Fruit fly (Drosophila melanogaster) whole organism, embryonic: Measurements from ENCODE around the gene CG5966.

Experiments
- CG10565 ChIP-seq: fragments of 200-800 bp; sonication (Bioruptor generic); optimal IDR thresholded peaks from 3 replicates; lab custom pipeline; 2016; ENCODE audit warnings: missing biosample characterization, mild to moderate bottlenecking, missing genetic modification characterization
- CG11504 ChIP-seq: fragments of 200-800 bp; sonication (Bioruptor generic); optimal IDR thresholded peaks from 3 replicates; lab custom pipeline; 2019; ENCODE audit warnings: missing biosample characterization, mild to moderate bottlenecking, missing genetic modification characterization, moderate library complexity
- CG12155 ChIP-seq: fragments of 200-800 bp; sonication (Bioruptor generic); optimal IDR thresholded peaks from 3 replicates; lab custom pipeline; 2016; ENCODE audit warnings: missing biosample characterization, missing genetic modification characterization
- CG1233 ChIP-seq: fragments of 200-800 bp; sonication (Bioruptor generic); optimal IDR thresholded peaks from 4 replicates; lab custom pipeline; 2018; ENCODE audit warnings: missing biosample characterization, mild to moderate bottlenecking, missing genetic modification characterization
- CG12659 ChIP-seq: fragments of 200-800 bp; sonication (Bioruptor generic); optimal IDR thresholded peaks from 3 replicates; lab custom pipeline; 2017; ENCODE audit warnings: mild to moderate bottlenecking, missing biosample characterization, missing genetic modification reagents, missing genetic modification characterization
- CG12744 ChIP-seq: fragments of 200-800 bp; sonication (Bioruptor generic); optimal IDR thresholded peaks from 2 replicates; lab custom pipeline; 2016; ENCODE audit warnings: missing biosample characterization, missing genetic modification characterization
- CG14710 ChIP-seq: fragments of 200-800 bp; sonication (Bioruptor generic); optimal IDR thresholded peaks from 3 replicates; lab custom pipeline; 2019; ENCODE audit warnings: missing biosample characterization, mild to moderate bottlenecking, missing genetic modification characterization, moderate library complexity
- CG1603 ChIP-seq: fragments of 200-800 bp; sonication (Bioruptor generic); optimal IDR thresholded peaks from 2 replicates; lab custom pipeline; 2019; ENCODE audit warnings: missing biosample characterization, mild to moderate bottlenecking, missing genetic modification characterization, moderate library complexity
- CG1647 ChIP-seq: fragments of 200-800 bp; sonication (Bioruptor generic); optimal IDR thresholded peaks from 3 replicates; lab custom pipeline; 2016; ENCODE audit warnings: missing biosample characterization, missing genetic modification characterization
- CG17186 ChIP-seq: fragments of 200-800 bp; sonication (Bioruptor generic); optimal IDR thresholded peaks from 3 replicates; lab custom pipeline; 2017; ENCODE audit warnings: missing biosample characterization, missing genetic modification reagents, missing genetic modification characterization
- CG31388 ChIP-seq: fragments of 200-800 bp; sonication (Bioruptor generic); optimal IDR thresholded peaks from 2 replicates; lab custom pipeline; 2016; ENCODE audit warnings: missing biosample characterization, missing genetic modification characterization
- CG31441 ChIP-seq: fragments of 200-800 bp; sonication (Bioruptor generic); IDR thresholded peaks from 2 replicates; pipeline ENCODE4 v1.3.6; 2022; ENCODE audit warnings: missing biosample characterization, missing genetic modification characterization
- CG34224 ChIP-seq: fragments of 200-800 bp; sonication (Bioruptor generic); IDR thresholded peaks from 3 replicates; pipeline ENCODE4 v1.3.6; 2022; ENCODE audit warnings: missing biosample characterization, missing genetic modification characterization; ENCODE audit not compliant: partially characterized antibody
- CG34376 ChIP-seq: fragments of 200-800 bp; sonication (Bioruptor generic); optimal IDR thresholded peaks from 2 replicates; lab custom pipeline; 2018; ENCODE audit warnings: missing biosample characterization, mild to moderate bottlenecking, missing genetic modification characterization
- CG4404 ChIP-seq: fragments of 200-800 bp; sonication (Bioruptor generic); IDR thresholded peaks from 2 replicates; pipeline ENCODE4 v1.3.6; 2022; ENCODE audit warnings: missing biosample characterization, missing genetic modification characterization
- CG5245 ChIP-seq: fragments of 200-800 bp; sonication (Bioruptor generic); optimal IDR thresholded peaks from 3 replicates; lab custom pipeline; 2016; ENCODE audit warnings: missing biosample characterization, missing genetic modification characterization
- CG6254 ChIP-seq: fragments of 200-800 bp; sonication (Bioruptor generic); optimal IDR thresholded peaks from 3 replicates; lab custom pipeline; 2017; ENCODE audit warnings: mild to moderate bottlenecking, missing biosample characterization, missing genetic modification reagents, missing genetic modification characterization
- CG8359 ChIP-seq: fragments of 200-800 bp; sonication (Bioruptor generic); optimal IDR thresholded peaks from 2 replicates; lab custom pipeline; 2017; ENCODE audit warnings: missing biosample characterization, mild to moderate bottlenecking, missing genetic modification characterization, borderline replicate concordance
- CG9817 ChIP-seq: fragments of 200-800 bp; sonication (Bioruptor generic); optimal IDR thresholded peaks from 2 replicates; lab custom pipeline; 2018; ENCODE audit warnings: missing biosample characterization, mild to moderate bottlenecking, missing genetic modification characterization, moderate library complexity
- CG9932 ChIP-seq: fragments of 200-800 bp; sonication (Bioruptor generic); IDR thresholded peaks from 2 replicates; pipeline ENCODE4 v1.3.6; 2022; ENCODE audit warnings: missing biosample characterization, missing genetic modification characterization
- Chrac-16 ChIP-seq: fragments of 200-800 bp; sonication (Bioruptor generic); optimal IDR thresholded peaks from 3 replicates; lab custom pipeline; 2016; ENCODE audit warnings: missing biosample characterization, missing genetic modification characterization
- Dbx ChIP-seq: fragments of 200-800 bp; sonication (Bioruptor generic); IDR thresholded peaks from 3 replicates; pipeline ENCODE4 v1.3.6; 2022; ENCODE audit warnings: missing biosample characterization, missing genetic modification characterization
- Dip3 ChIP-seq: fragments of 200-800 bp; sonication (Bioruptor generic); optimal IDR thresholded peaks from 3 replicates; lab custom pipeline; 2016; ENCODE audit warnings: missing biosample characterization, missing genetic modification characterization
- E2f2 ChIP-seq: fragments of 200-800 bp; sonication (Bioruptor generic); IDR thresholded peaks from 2 replicates; pipeline ENCODE4 v1.3.6; 2022; ENCODE audit warnings: missing biosample characterization, missing genetic modification characterization
- Gsc ChIP-seq: fragments of 200-800 bp; sonication (Bioruptor generic); IDR thresholded peaks from 2 replicates; pipeline ENCODE4 v1.3.6; 2022; ENCODE audit warnings: missing biosample characterization, missing genetic modification characterization
- Gug ChIP-seq: fragments of 200-800 bp; sonication (Bioruptor generic); IDR thresholded peaks from 4 replicates; pipeline ENCODE4 v1.3.6; 2022; ENCODE audit warnings: missing biosample characterization, missing genetic modification characterization
- H2.0 ChIP-seq: fragments of 200-800 bp; sonication (Bioruptor generic); IDR thresholded peaks from 2 replicates; pipeline ENCODE4 v1.3.6; 2022; ENCODE audit warnings: missing biosample characterization, missing genetic modification characterization
- Lhr ChIP-seq: fragments of 200-800 bp; sonication (Bioruptor generic); optimal IDR thresholded peaks from 3 replicates; lab custom pipeline; 2017; ENCODE audit warnings: mild to moderate bottlenecking, missing biosample characterization, missing genetic modification reagents, missing genetic modification characterization
- Med ChIP-seq: fragments of 200-800 bp; sonication (Bioruptor generic); peaks from one replicate; lab custom pipeline; 2016; ENCODE audit warnings: missing biosample characterization, missing genetic modification characterization, mild to moderate bottlenecking, inconsistent platforms, moderate library complexity
- Meics ChIP-seq: fragments of 200-800 bp; sonication (Bioruptor generic); optimal IDR thresholded peaks from 2 replicates; lab custom pipeline; 2017; ENCODE audit warnings: missing biosample characterization, mild to moderate bottlenecking, missing genetic modification characterization
- NK7.1 ChIP-seq: fragments of 200-800 bp; sonication (Bioruptor generic); optimal IDR thresholded peaks from 3 replicates; lab custom pipeline; 2016; ENCODE audit warnings: missing biosample characterization, missing genetic modification characterization
- ab ChIP-seq: fragments of 200-800 bp; sonication (Bioruptor generic); optimal IDR thresholded peaks from 2 replicates; lab custom pipeline; 2016; ENCODE audit warnings: missing biosample characterization, missing genetic modification characterization
- al ChIP-seq: fragments of 200-800 bp; sonication (Bioruptor generic); IDR thresholded peaks from 2 replicates; pipeline ENCODE4 v1.3.6; 2022; ENCODE audit warnings: missing biosample characterization, missing genetic modification characterization
- amos ChIP-seq: fragments of 200-800 bp; sonication (Bioruptor generic); IDR thresholded peaks from 2 replicates; pipeline ENCODE4 v1.3.6; 2022; ENCODE audit warnings: missing biosample characterization, missing genetic modification characterization; ENCODE audit not compliant: partially characterized antibody
- ato ChIP-seq: fragments of 200-800 bp; sonication (Bioruptor generic); IDR thresholded peaks from 2 replicates; pipeline ENCODE4 v1.3.6; 2022; ENCODE audit warnings: missing biosample characterization, missing genetic modification characterization; ENCODE audit not compliant: partially characterized antibody
- cg ChIP-seq: fragments of 200-800 bp; sonication (Bioruptor generic); optimal IDR thresholded peaks from 3 replicates; lab custom pipeline; 2019; ENCODE audit warnings: missing biosample characterization, mild to moderate bottlenecking, missing genetic modification characterization, moderate library complexity
- corto ChIP-seq: fragments of 200-800 bp; sonication (Bioruptor generic); optimal IDR thresholded peaks from 2 replicates; lab custom pipeline; 2016; ENCODE audit warnings: missing biosample characterization, mild to moderate bottlenecking, missing genetic modification characterization, moderate library complexity
- ftz-f1 ChIP-seq: fragments of 200-800 bp; sonication (Bioruptor generic); optimal IDR thresholded peaks from 2 replicates; lab custom pipeline; 2016; ENCODE audit warnings: missing biosample characterization, missing genetic modification characterization
- h ChIP-seq: fragments of >200 bp; optimal IDR thresholded peaks from 2 replicates; lab custom pipeline; 2017
- hth ChIP-seq: fragments of >200 bp; optimal IDR thresholded peaks from 2 replicates; lab custom pipeline; 2017; ENCODE audit warnings: inconsistent platforms
- inv ChIP-seq: fragments of 200-800 bp; sonication (Bioruptor generic); IDR thresholded peaks from 2 replicates; pipeline ENCODE4 v1.3.6; 2022; ENCODE audit warnings: missing biosample characterization, missing genetic modification characterization; ENCODE audit not compliant: partially characterized antibody
- kah ChIP-seq: fragments of 200-800 bp; sonication (Bioruptor generic); optimal IDR thresholded peaks from 2 replicates; lab custom pipeline; 2018; ENCODE audit warnings: missing biosample characterization, mild to moderate bottlenecking, missing genetic modification characterization
- kni ChIP-seq: fragments of 200-800 bp; sonication (Bioruptor generic); optimal IDR thresholded peaks from 3 replicates; lab custom pipeline; 2017; ENCODE audit warnings: mild to moderate bottlenecking, missing biosample characterization, missing genetic modification reagents, missing genetic modification characterization
- nmo ChIP-seq: fragments of 200-800 bp; sonication (Bioruptor generic); optimal IDR thresholded peaks from 2 replicates; lab custom pipeline; 2018; ENCODE audit warnings: missing biosample characterization, mild to moderate bottlenecking, missing genetic modification characterization, moderate library complexity
- ranshi ChIP-seq: fragments of 200-800 bp; sonication (Bioruptor generic); IDR thresholded peaks from 2 replicates; pipeline ENCODE4 v1.3.6; 2022; ENCODE audit warnings: missing biosample characterization, missing genetic modification characterization
- toy ChIP-seq: fragments of 200-800 bp; sonication (Bioruptor generic); IDR thresholded peaks from 2 replicates; pipeline ENCODE4 v1.3.6; 2022; ENCODE audit warnings: missing biosample characterization, missing genetic modification characterization
- trem ChIP-seq: fragments of 200-800 bp; optimal IDR thresholded peaks from 3 replicates; lab custom pipeline; 2019; ENCODE audit warnings: missing biosample characterization, mild to moderate bottlenecking, missing genetic modification characterization, moderate library complexity
- vvl ChIP-seq: fragments of 200-800 bp; sonication (Bioruptor generic); IDR thresholded peaks from 2 replicates; pipeline ENCODE4 v1.3.6; 2022; ENCODE audit warnings: missing biosample characterization, missing genetic modification characterization
- zfh2 ChIP-seq: fragments of 200-800 bp; sonication (Bioruptor generic); optimal IDR thresholded peaks from 2 replicates; lab custom pipeline; 2016; ENCODE audit warnings: missing biosample characterization, missing genetic modification characterization

CG5966 gene

DNA sequence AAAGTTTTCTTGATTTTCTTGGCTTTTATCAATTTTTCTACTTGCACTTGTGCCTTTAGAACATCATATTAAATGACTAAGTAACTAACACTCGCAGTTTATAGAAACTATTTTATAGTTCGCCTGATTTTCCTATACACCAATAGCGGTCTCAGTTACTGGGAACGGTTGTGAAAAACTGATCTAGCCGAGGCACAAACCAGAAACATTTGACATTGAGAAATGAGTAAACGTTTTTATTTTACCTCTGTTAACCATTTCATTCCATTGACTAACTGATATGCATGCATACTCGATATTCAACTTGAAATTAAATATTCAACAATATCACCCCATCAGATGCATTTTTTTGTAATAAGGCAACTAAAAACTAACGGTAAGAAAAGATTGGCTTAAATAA, 46.8 kb downstream of the CG5966 start (continued):
- no peak for TF ChIP-seq corto (GFP tag; lab: Kevin White, UChicago)
- peak; percentile 37 for TF ChIP-seq CG1603 (tag; lab: Kevin White, UChicago)
- TF ChIP-seq toy: no peak
- peak; percentile 6; the same call in 1 of the 2 replicates for TF ChIP-seq amos (GFP tag; lab: Robert Waterston, UW)
- no peak for TF ChIP-seq CG9817
- peak; percentile 37 for TF ChIP-seq Lhr (GFP tag; lab: Kevin White, UChicago)
- TF ChIP-seq vvl: 0 out of 2 replicates have a peak, but pooled peaks have one; percentile 13
- no peak for TF ChIP-seq hth (lab: Kevin White, UChicago)
- TF ChIP-seq kni (GFP tag; lab: Kevin White, UChicago): no peak
- no peak for TF ChIP-seq Dbx (GFP tag; lab: Robert Waterston, UW)
- TF ChIP-seq CG11504 (tag; lab: Kevin White, UChicago): peak; percentile 32

DNA sequence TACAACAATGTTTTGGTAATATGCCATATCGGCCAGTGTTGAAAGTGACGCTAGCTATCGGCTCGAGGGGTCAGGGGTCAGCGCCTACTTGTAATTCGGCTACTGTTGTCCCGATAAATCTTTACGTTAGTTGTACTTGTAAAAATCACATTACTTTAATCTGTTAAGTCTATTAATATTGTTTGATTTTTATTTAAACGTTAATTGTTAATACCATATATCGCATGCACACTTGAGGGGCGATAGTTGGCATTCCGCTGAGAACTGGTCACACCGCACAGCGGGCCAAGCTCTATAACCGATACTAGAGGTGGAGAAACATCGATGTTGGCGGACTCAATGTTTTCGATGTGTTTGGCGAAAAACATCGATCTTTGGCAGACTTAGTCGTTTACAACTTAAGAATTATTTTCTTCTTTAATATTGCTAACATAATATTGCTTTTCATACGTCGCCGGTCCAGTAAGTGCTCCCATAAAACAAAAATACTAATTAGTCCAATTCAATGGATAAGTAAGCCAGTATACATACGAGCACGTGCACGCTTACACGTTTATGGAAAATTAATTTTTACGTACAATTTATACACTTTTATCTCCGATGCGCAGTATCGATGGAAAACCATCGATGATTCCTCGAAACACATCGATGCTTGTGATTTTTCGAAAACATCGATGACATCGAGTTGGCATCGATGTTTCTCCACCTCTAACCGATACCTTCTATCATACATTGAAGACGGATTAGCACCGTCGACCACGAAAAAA, 48.8 kb downstream of the CG5966 start, which contains the start of the genes rux and MCTS1:
TSS of gene rux (minus strand) at position 621 of the 767 bp plus-strand sequence.
TSS of gene MCTS1 (plus strand) at position 713 of the 767 bp plus-strand sequence.
- peak; percentile 2 for TF ChIP-seq CG5245 (GFP tag; lab: Kevin White, UChicago)
- no peak for TF ChIP-seq ftz-f1 (GFP tag; lab: Kevin White, UChicago)
- no peak for TF ChIP-seq CG34376 (GFP tag; lab: Kevin White, UChicago)
- TF ChIP-seq cg: no peak
- TF ChIP-seq CG1233 (GFP tag; lab: Kevin White, UChicago): no peak
- no peak for TF ChIP-seq Gsc (GFP tag; lab: Robert Waterston, UW)
- peak; percentile 82 for TF ChIP-seq CG34224 (GFP tag; lab: Robert Waterston, UW)
- peak; percentile 31 for TF ChIP-seq Chrac-16 (GFP tag; lab: Kevin White, UChicago)
- TF ChIP-seq Dip3: peak; percentile 40
- no peak for TF ChIP-seq NK7.1 (GFP tag; lab: Kevin White, UChicago)
- peak; percentile 37 for TF ChIP-seq CG4404 (GFP tag; lab: Robert Waterston, UW)
- peak; percentile 42 for TF ChIP-seq CG17186
- peak; percentile 87 for TF ChIP-seq Med
- peak; percentile 17; the same call in 1 of the 2 replicates for TF ChIP-seq ranshi (GFP tag; lab: Robert Waterston, UW)
- TF ChIP-seq CG10565 (GFP tag; lab: Kevin White, UChicago): no peak
- TF ChIP-seq CG6254 (GFP tag; lab: Kevin White, UChicago): no peak
- peak; percentile 3 for TF ChIP-seq zfh2 (GFP tag; lab: Kevin White, UChicago)
- TF ChIP-seq h (lab: Kevin White, UChicago): no peak
- TF ChIP-seq CG9932 (GFP tag; lab: Robert Waterston, UW): peak; percentile 63
- no peak for TF ChIP-seq CG1647
- TF ChIP-seq ato (GFP tag; lab: Robert Waterston, UW): peak; percentile 86
- TF ChIP-seq CG12659: peak; percentile 65
- peak; percentile 26 for TF ChIP-seq Meics (GFP tag; lab: Kevin White, UChicago)
- TF ChIP-seq CG12744 (GFP tag; lab: Kevin White, UChicago): no peak
- TF ChIP-seq E2f2 (GFP tag; lab: Robert Waterston, UW): peak; percentile 32; the same call in 1 of the 2 replicates
- TF ChIP-seq inv (GFP tag; lab: Robert Waterston, UW): peak; percentile 89
- TF ChIP-seq kah (GFP tag; lab: Kevin White, UChicago): no peak
- peak; percentile 55 for TF ChIP-seq CG14710 (tag; lab: Kevin White, UChicago)
- TF ChIP-seq CG12155: peak; percentile 29
- TF ChIP-seq H2.0 (GFP tag; lab: Robert Waterston, UW): no peak
- TF ChIP-seq al: peak; percentile 45; the same call in 1 of the 2 replicates
- no peak for TF ChIP-seq ab (GFP tag; lab: Kevin White, UChicago)
- no peak for TF ChIP-seq CG8359
- TF ChIP-seq Gug (GFP tag; lab: Robert Waterston, UW): peak; percentile 56; the same call in 2 of the 4 replicates
- TF ChIP-seq trem: peak; percentile 65
- peak; percentile 64 for TF ChIP-seq nmo (GFP tag; lab: Kevin White, UChicago)
- TF ChIP-seq CG31388: no peak
- TF ChIP-seq CG31441 (GFP tag; lab: Robert Waterston, UW): 0 out of 2 replicates have a peak, but pooled peaks have one; percentile 48
